Fruit fly (Drosophila melanogaster) Kc167 (cell line): ENCODE data around the gene mbm.

ENCODE experiments used
- Myc ChIP-seq: fragments of >200 bp; optimal IDR thresholded peaks from 2 replicates; lab custom pipeline; 2017; ENCODE audit warnings: missing external identifiers
- Sin3A ChIP-seq: fragments of >200 bp; optimal IDR thresholded peaks from 2 replicates; lab custom pipeline; 2018; ENCODE audit warnings: missing external identifiers
- h ChIP-seq: fragments of >200 bp; optimal IDR thresholded peaks from 3 replicates; lab custom pipeline; 2018; ENCODE audit warnings: missing external identifiers
- insv ChIP-seq: fragments of >200 bp; optimal IDR thresholded peaks from 3 replicates; lab custom pipeline; 2018; ENCODE audit warnings: missing external identifiers
- psq ChIP-seq: fragments of >200 bp; optimal IDR thresholded peaks from 2 replicates; lab custom pipeline; 2017; ENCODE audit warnings: missing external identifiers

DNA sequence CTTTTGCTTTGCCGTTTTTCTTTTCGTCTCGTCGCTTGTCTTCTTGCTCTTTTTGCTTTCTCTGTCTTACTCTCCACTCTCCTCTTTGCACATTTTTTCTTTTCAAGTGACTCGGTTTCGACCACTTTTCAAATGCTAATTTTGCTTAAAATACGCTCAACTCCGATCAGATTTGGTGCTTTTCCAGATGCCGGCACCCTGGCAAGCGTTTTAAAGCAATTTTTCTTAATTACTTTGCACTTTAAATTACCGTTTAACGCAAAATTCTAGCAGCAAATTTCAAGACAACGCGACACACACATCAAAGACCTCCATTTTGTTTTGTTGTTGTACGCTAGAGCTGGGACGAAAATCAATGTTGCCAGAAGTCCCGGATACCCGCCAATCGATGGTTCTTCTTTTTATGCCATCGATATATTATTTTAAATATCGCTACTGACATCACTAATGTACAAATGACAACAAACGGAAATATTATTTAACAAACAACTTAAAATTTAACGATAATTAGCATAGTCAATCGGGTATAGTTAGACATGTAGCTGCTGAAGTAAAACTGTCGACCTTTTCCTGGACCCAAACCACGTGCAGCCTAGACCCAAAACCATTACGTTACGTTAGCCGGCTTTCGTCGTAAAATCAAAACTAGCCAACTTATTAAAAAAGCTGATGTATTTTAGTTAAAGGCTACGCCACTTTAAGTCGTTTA lies 22.9 kb downstream of the mbm start, which contains the start of gene kis:
- no peak for TF ChIP-seq h (lab: Kevin White, UChicago)
- TF ChIP-seq Myc (lab: Kevin White, UChicago), result no peak
- TF ChIP-seq Sin3A (lab: Kevin White, UChicago), result no peak
- TF ChIP-seq psq (lab: Kevin White, UChicago), result no peak
- no peak for TF ChIP-seq insv (lab: Kevin White, UChicago)
